Worm (Caenorhabditis elegans): ENCODE results near the gene fbxb-19.
"Not testable (repeated sequence)": the region's sequence is repeated elsewhere in the genome, so short reads cannot be mapped to it uniquely, and the experiment has no call there.

The fbxb-19 gene

DNA sequence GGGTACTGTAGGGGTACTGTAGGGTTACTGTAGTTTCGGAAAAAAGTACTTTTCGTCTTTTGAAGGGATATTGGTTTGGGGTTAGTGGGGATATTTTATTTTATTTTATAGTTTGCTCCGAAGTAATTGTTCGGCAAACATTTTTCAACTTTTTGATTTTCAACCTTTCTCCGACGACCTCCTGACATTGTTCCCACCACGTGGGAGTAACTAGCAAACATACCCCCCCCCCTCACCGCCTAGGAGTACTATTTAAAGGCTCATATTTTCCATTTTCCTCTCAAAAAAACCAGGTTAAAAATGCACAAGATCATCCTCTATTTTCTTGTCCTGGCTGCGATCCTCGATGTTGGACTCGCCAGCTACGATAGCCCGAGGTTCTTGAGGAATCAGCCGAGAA is 23.0 kb downstream of the fbxb-19 start, which contains the start of gene srlf-29:
TSS of gene srlf-29 (plus strand) at position 301 of the 400 bp plus-strand sequence.
- TF ChIP-seq cnd-1 (tag; optimal IDR thresholded peaks at IDR 0.05) (no peak), hlh-1 (tag; optimal IDR thresholded peaks at IDR 0.05) (no peak), pha-4 (tag; optimal IDR thresholded peaks at IDR 0.05) (no peak), nhr-76 (tag; optimal IDR thresholded peaks at IDR 0.05) (no peak), lin-13 (tag; optimal IDR thresholded peaks at IDR 0.05) (no peak), elt-1 (tag; optimal IDR thresholded peaks at IDR 0.05; ENCODE audit: borderline replicate concordance, insufficient read depth) (no peak), nhr-2 (tag; optimal IDR thresholded peaks at IDR 0.05) (no peak), M03D4.4 (tag; optimal IDR thresholded peaks at IDR 0.05) (no peak), ceh-39 (tag; optimal IDR thresholded peaks at IDR 0.05) (no peak), zip-8 (tag; optimal IDR thresholded peaks at IDR 0.05) (no peak), tbx-8 (GFP tag; optimal IDR thresholded peaks at IDR 0.05) (no peak), nhr-12 (tag; optimal IDR thresholded peaks at IDR 0.05) (no peak), blmp-1 (tag; optimal IDR thresholded peaks at IDR 0.05) (no peak)

- TF ChIP-seq tbx-8 (GFP tag; optimal IDR thresholded peaks at IDR 0.05) = no peak
- TF ChIP-seq mab-5 (tag; optimal IDR thresholded peaks at IDR 0.05) = no peak
- no peak for TF ChIP-seq nhr-2 (tag; optimal IDR thresholded peaks at IDR 0.05)
- no peak for TF ChIP-seq bed-3 (GFP tag; optimal IDR thresholded peaks at IDR 0.05)
- peak; percentile 45 for TF ChIP-seq ztf-11 (tag; optimal IDR thresholded peaks at IDR 0.05)
- no peak for TF ChIP-seq lin-13 (tag; optimal IDR thresholded peaks at IDR 0.05)
- no peak for TF ChIP-seq ceh-43 (GFP tag; optimal IDR thresholded peaks at IDR 0.05)
- TF ChIP-seq pha-4 (tag; optimal IDR thresholded peaks at IDR 0.05) = peak; percentile 31
- peak; percentile 8 for TF ChIP-seq zip-8 (tag; optimal IDR thresholded peaks at IDR 0.05)
- peak; percentile 93 for TF ChIP-seq ceh-39 (tag; optimal IDR thresholded peaks at IDR 0.05)
- no peak for TF ChIP-seq elt-3 (tag; optimal IDR thresholded peaks at IDR 0.05)
- no peak for TF ChIP-seq flh-1 (GFP tag; optimal IDR thresholded peaks at IDR 0.05)
- no peak for TF ChIP-seq ceh-83 (GFP tag; optimal IDR thresholded peaks at IDR 0.05)
- no peak for TF ChIP-seq drap-1 (GFP tag; optimal IDR thresholded peaks at IDR 0.05)
- TF ChIP-seq elt-1 (tag; optimal IDR thresholded peaks at IDR 0.05; ENCODE audit: borderline replicate concordance, insufficient read depth) = no peak
- no peak for TF ChIP-seq sem-2 (GFP tag; optimal IDR thresholded peaks at IDR 0.05)
- no peak for TF ChIP-seq unc-120 (tag; optimal IDR thresholded peaks at IDR 0.05; ENCODE audit: poor library complexity, severe bottlenecking)
- peak; percentile 21 for TF ChIP-seq cnd-1 (tag; optimal IDR thresholded peaks at IDR 0.05)
- TF ChIP-seq snpc-4 (tag; optimal IDR thresholded peaks at IDR 0.05) = no peak
- no peak for TF ChIP-seq unc-39 (tag; optimal IDR thresholded peaks at IDR 0.05)
- TF ChIP-seq mls-2 (tag; optimal IDR thresholded peaks at IDR 0.05) = no peak
- peak; percentile 10 for TF ChIP-seq mep-1 (tag; optimal IDR thresholded peaks at IDR 0.05)
Measured at ce11 chrII:1663516-1663915, 25.5 kb downstream of the fbxb-19 start, which contains the start of gene duxl-1. TSS of gene duxl-1 (plus strand) at chrII:1663699.

ce11 chrII:1662881-1663280 is 26.1 kb downstream of the fbxb-19 start, which contains the start of gene ZC204.14:
TSS of gene ZC204.14 (minus strand) at chrII:1662949.
- TF ChIP-seq zip-8 (tag; optimal IDR thresholded peaks at IDR 0.05) = no peak
- no peak for TF ChIP-seq elt-1 (tag; optimal IDR thresholded peaks at IDR 0.05; ENCODE audit: borderline replicate concordance, insufficient read depth)
- no peak for TF ChIP-seq blmp-1 (tag; optimal IDR thresholded peaks at IDR 0.05)
- no peak for TF ChIP-seq M03D4.4 (tag; optimal IDR thresholded peaks at IDR 0.05)

- not testable (repeated sequence) for TF ChIP-seq ces-1 (GFP tag; optimal IDR thresholded peaks at IDR 0.05); nhr-2 (tag; optimal IDR thresholded peaks at IDR 0.05); hlh-1 (tag; optimal IDR thresholded peaks at IDR 0.05)
Measured at ce11 chrII:1660888-1661287, 28.1 kb downstream of the fbxb-19 start, which contains the start of gene ZC204.13. TSS of gene ZC204.13 (minus strand) at chrII:1660988.

DNA sequence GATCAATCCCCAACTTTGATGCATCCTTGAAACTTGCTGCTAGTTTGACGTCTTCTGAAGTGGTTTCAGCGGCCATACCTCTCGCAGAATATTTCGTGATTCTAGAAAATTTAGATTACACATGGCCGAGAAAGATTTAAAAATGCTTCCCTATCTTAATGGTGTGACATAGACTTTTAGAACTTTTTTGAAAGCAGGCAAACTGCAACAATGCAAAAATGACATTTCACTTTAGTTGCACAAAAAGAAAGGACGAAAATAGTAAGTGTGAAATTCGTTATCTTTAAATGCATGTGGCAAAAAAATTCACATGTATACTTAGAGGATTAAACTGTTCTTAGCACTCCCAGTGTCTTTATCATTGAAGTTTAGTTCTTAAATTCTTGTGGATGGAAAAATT is 31.8 kb downstream of the fbxb-19 start, which contains the start of gene ZC204.12:
TSS of gene ZC204.12 (minus strand) at position 101 of the 400 bp plus-strand sequence.
- TF ChIP-seq ces-1 (GFP tag; optimal IDR thresholded peaks at IDR 0.05) = no peak
- TF ChIP-seq nhr-2 (tag; optimal IDR thresholded peaks at IDR 0.05) = no peak
- TF ChIP-seq ceh-43 (GFP tag; optimal IDR thresholded peaks at IDR 0.05) = no peak
- TF ChIP-seq sptf-1 (tag; optimal IDR thresholded peaks at IDR 0.05) = no peak
- TF ChIP-seq elt-3 (tag; optimal IDR thresholded peaks at IDR 0.05) = no peak
- TF ChIP-seq drap-1 (GFP tag; optimal IDR thresholded peaks at IDR 0.05) = no peak
- no peak for TF ChIP-seq bed-3 (GFP tag; optimal IDR thresholded peaks at IDR 0.05)
- TF ChIP-seq sem-2 (GFP tag; optimal IDR thresholded peaks at IDR 0.05) = no peak
- TF ChIP-seq zip-8 (tag; optimal IDR thresholded peaks at IDR 0.05) = no peak
- TF ChIP-seq unc-62 (GFP tag; optimal IDR thresholded peaks at IDR 0.05) = no peak
- TF ChIP-seq elt-1 (tag; optimal IDR thresholded peaks at IDR 0.05; ENCODE audit: borderline replicate concordance, insufficient read depth) = no peak
- TF ChIP-seq ceh-83 (GFP tag; optimal IDR thresholded peaks at IDR 0.05) = no peak
- no peak for TF ChIP-seq nhr-76 (tag; optimal IDR thresholded peaks at IDR 0.05)
- no peak for TF ChIP-seq blmp-1 (tag; optimal IDR thresholded peaks at IDR 0.05)
- no peak for TF ChIP-seq lin-13 (tag; optimal IDR thresholded peaks at IDR 0.05)
- TF ChIP-seq ceh-39 (tag; optimal IDR thresholded peaks at IDR 0.05) = no peak

Measured in whole organism, mixed stage, embryonic.